Worm (Caenorhabditis elegans) whole organism, L4 larva: ENCODE data around the gene ZK1240.9.

Experiments
- F44E2.7 ChIP-seq: fragments of 200-800 bp; sonication (Bioruptor generic); IDR thresholded peaks from 2 replicates; pipeline ENCODE4 v2.1.2; 2022; ENCODE audit warnings: missing genetic modification characterization, missing compliant biosample characterization
- R02D3.7 ChIP-seq: fragments of 150-350 bp; sonication (generic microtip); optimal IDR thresholded peaks from 3 replicates; lab custom pipeline; 2014; ENCODE audit warnings: missing biosample characterization, missing genetic modification characterization
- T20F7.1 ChIP-seq: fragments of 200-800 bp; sonication (Bioruptor generic); optimal IDR thresholded peaks from 2 replicates; lab custom pipeline; 2018; ENCODE audit warnings: mild to moderate bottlenecking, missing genetic modification characterization, missing compliant biosample characterization
- T26A8.4 ChIP-seq: fragments of 200-800 bp; sonication (Bioruptor generic); IDR thresholded peaks from 2 replicates; pipeline ENCODE4 v1.3.6; 2022; ENCODE audit warnings: missing genetic modification characterization, missing compliant biosample characterization
- Y105C5A.15 ChIP-seq: fragments of 200-800 bp; sonication (Bioruptor generic); IDR thresholded peaks from 2 replicates; pipeline ENCODE4 v1.3.6; 2022; ENCODE audit warnings: missing genetic modification characterization, missing compliant biosample characterization
- Y5F2A.4 ChIP-seq: fragments of 200-800 bp; sonication (Bioruptor generic); optimal IDR thresholded peaks from 2 replicates; lab custom pipeline; 2018; ENCODE audit warnings: mild to moderate bottlenecking, missing genetic modification characterization, missing compliant biosample characterization
- ZK337.2 ChIP-seq: fragments of 200-800 bp; sonication (Bioruptor generic); IDR thresholded peaks from 2 replicates; pipeline ENCODE4 v1.3.6; 2022; ENCODE audit warnings: missing genetic modification reagents, missing genetic modification characterization, missing compliant biosample characterization
- ZK546.5 ChIP-seq, 2 experiments: sonication (generic microtip); optimal IDR thresholded peaks; 2 replicates each; lab custom pipeline; 2017; ENCODE audit warnings: missing biosample characterization in 2 of 2, missing genetic modification characterization in 2 of 2
- aly-2 ChIP-seq: sonication (generic microtip); optimal IDR thresholded peaks from 2 replicates; lab custom pipeline; 2018; ENCODE audit warnings: missing biosample characterization, missing genetic modification characterization
- ama-1 ChIP-seq: fragments of 150-350 bp; optimal IDR thresholded peaks from 2 replicates; lab custom pipeline; 2014; ENCODE audit warnings: inconsistent platforms, mixed read lengths
- arid-1 ChIP-seq: fragments of 200-800 bp; sonication (Bioruptor generic); conservative IDR thresholded peaks from 2 replicates; pipeline ENCODE4 v1.3.6; 2022; ENCODE audit warnings: missing genetic modification reagents, missing genetic modification characterization, missing compliant biosample characterization
- attf-4 ChIP-seq: sonication (generic microtip); optimal IDR thresholded peaks from 3 replicates; lab custom pipeline; 2017; ENCODE audit warnings: missing biosample characterization, missing genetic modification characterization
- ceh-44 ChIP-seq: fragments of 200-800 bp; sonication (Bioruptor generic); IDR thresholded peaks from 2 replicates; pipeline ENCODE4 v1.3.6; 2022; ENCODE audit warnings: missing genetic modification reagents, missing genetic modification characterization, missing compliant biosample characterization
- ceh-82 ChIP-seq: sonication (generic microtip); optimal IDR thresholded peaks from 2 replicates; lab custom pipeline; 2017; ENCODE audit warnings: missing biosample characterization, missing genetic modification characterization
- ctbp-1 ChIP-seq: fragments of 200-800 bp; sonication (Bioruptor generic); IDR thresholded peaks from 2 replicates; pipeline ENCODE4 v1.3.6; 2022; ENCODE audit warnings: missing genetic modification reagents, missing genetic modification characterization, missing compliant biosample characterization
- daf-16 ChIP-seq, 3 experiments: sonication (generic microtip); optimal IDR thresholded peaks; 2 replicates each; lab custom pipeline; 2016 to 2017; ENCODE audit warnings: missing genetic modification characterization in 3 of 3, missing genetic modification reagents in 3 of 3, mild to moderate bottlenecking in 2 of 3, missing compliant biosample characterization in 2 of 3, missing biosample characterization in 1 of 3, moderate library complexity in 1 of 3
- dmd-6 ChIP-seq: fragments of 200-800 bp; sonication (Bioruptor generic); IDR thresholded peaks from 2 replicates; pipeline ENCODE4 v1.3.6; 2022; ENCODE audit warnings: missing genetic modification reagents, missing genetic modification characterization, missing compliant biosample characterization
- dmd-9 ChIP-seq: fragments of 200-800 bp; sonication (Bioruptor generic); IDR thresholded peaks from 2 replicates; pipeline ENCODE4 v1.3.6; 2022; ENCODE audit warnings: missing genetic modification reagents, missing genetic modification characterization, missing compliant biosample characterization
- dpl-1 ChIP-seq: fragments of 150-350 bp; optimal IDR thresholded peaks from 2 replicates; lab custom pipeline; 2014; ENCODE audit warnings: missing biosample characterization, missing genetic modification reagents, missing genetic modification characterization
- egl-27 ChIP-seq: sonication (generic microtip); optimal IDR thresholded peaks from 3 replicates; lab custom pipeline; 2017; ENCODE audit warnings: missing biosample characterization, missing genetic modification reagents, missing genetic modification characterization
- egl-43 ChIP-seq: fragments of 200-800 bp; sonication (Bioruptor generic); IDR thresholded peaks from 2 replicates; pipeline ENCODE4 v1.3.6; 2022; ENCODE audit warnings: missing genetic modification reagents, missing genetic modification characterization, missing compliant biosample characterization
- gei-8 ChIP-seq: fragments of 200-800 bp; sonication (Bioruptor generic); optimal IDR thresholded peaks from 2 replicates; lab custom pipeline; 2018; ENCODE audit warnings: mild to moderate bottlenecking, missing genetic modification characterization, missing compliant biosample characterization
- hlh-11 ChIP-seq: fragments of 200-800 bp; sonication (Bioruptor generic); optimal IDR thresholded peaks from 2 replicates; lab custom pipeline; 2018; ENCODE audit warnings: mild to moderate bottlenecking, missing genetic modification characterization, missing compliant biosample characterization
- hlh-30 ChIP-seq: sonication (generic microtip); optimal IDR thresholded peaks from 2 replicates; lab custom pipeline; 2017; ENCODE audit warnings: antibody characterized with exemption, mild to moderate bottlenecking, missing genetic modification characterization, missing compliant biosample characterization; ENCODE audit not compliant: insufficient read depth
- jun-1 ChIP-seq: fragments of 150-350 bp; optimal IDR thresholded peaks from 2 replicates; lab custom pipeline; 2014; ENCODE audit warnings: missing biosample characterization, missing genetic modification reagents, missing genetic modification characterization
- lin-29 ChIP-seq: fragments of 200-800 bp; sonication (Bioruptor generic); IDR thresholded peaks from 2 replicates; pipeline ENCODE4 v1.3.6; 2022; ENCODE audit warnings: missing genetic modification reagents, missing genetic modification characterization, missing compliant biosample characterization
- lsy-2 ChIP-seq, 2 experiments: fragments of 150-350 bp in 1 of 2; sonication (generic microtip) in 1 of 2; optimal IDR thresholded peaks; 2 replicates each; lab custom pipeline; 2014 to 2017; ENCODE audit warnings: missing biosample characterization in 2 of 2, missing genetic modification characterization in 2 of 2
- mdl-1 ChIP-seq, 2 experiments: fragments of 150-350 bp in 1 of 2; sonication (generic microtip) in 1 of 2; optimal IDR thresholded peaks; 2 replicates each; lab custom pipeline; 2014 to 2017; ENCODE audit warnings: missing biosample characterization in 2 of 2, missing genetic modification characterization in 2 of 2
- mdt-29 ChIP-seq: fragments of 200-800 bp; sonication (Bioruptor generic); IDR thresholded peaks from 2 replicates; pipeline ENCODE4 v1.3.6; 2022; ENCODE audit warnings: missing genetic modification reagents, missing genetic modification characterization, missing compliant biosample characterization
- mep-1 ChIP-seq: fragments of 150-350 bp; sonication (generic microtip); optimal IDR thresholded peaks from 3 replicates; lab custom pipeline; 2014; ENCODE audit warnings: missing biosample characterization, missing genetic modification characterization
- mes-2 ChIP-seq: sonication (generic microtip); optimal IDR thresholded peaks from 2 replicates; lab custom pipeline; 2016; ENCODE audit warnings: missing genotype, mild to moderate bottlenecking, missing genetic modification characterization, missing compliant biosample characterization; ENCODE audit not compliant: poor library complexity, severe bottlenecking
- mxl-3 ChIP-seq: fragments of 200-800 bp; sonication (Bioruptor generic); optimal IDR thresholded peaks from 2 replicates; lab custom pipeline; 2018; ENCODE audit warnings: mild to moderate bottlenecking, missing genetic modification characterization, missing compliant biosample characterization
- nhr-237 ChIP-seq: sonication (generic microtip); optimal IDR thresholded peaks from 2 replicates; lab custom pipeline; 2017; ENCODE audit warnings: missing biosample characterization, missing genetic modification characterization
- nhr-25 ChIP-seq: sonication (generic microtip); optimal IDR thresholded peaks from 2 replicates; lab custom pipeline; 2017; ENCODE audit warnings: missing genetic modification characterization, mild to moderate bottlenecking, missing compliant biosample characterization, antibody characterized with exemption, moderate library complexity, borderline replicate concordance; ENCODE audit not compliant: insufficient read depth
- nhr-28 ChIP-seq: fragments of 150-350 bp; optimal IDR thresholded peaks from 2 replicates; lab custom pipeline; 2014; ENCODE audit warnings: missing biosample characterization, missing genetic modification characterization
- nhr-48 ChIP-seq: sonication (generic microtip); optimal IDR thresholded peaks from 2 replicates; lab custom pipeline; 2016; ENCODE audit warnings: mild to moderate bottlenecking, missing genetic modification characterization, missing compliant biosample characterization
- php-3 ChIP-seq: fragments of 200-800 bp; sonication (Bioruptor generic); IDR thresholded peaks from 2 replicates; pipeline ENCODE4 v1.3.6; 2022; ENCODE audit warnings: missing genetic modification reagents, missing genetic modification characterization, missing compliant biosample characterization
- rbr-2 ChIP-seq: sonication (generic microtip); optimal IDR thresholded peaks from 2 replicates; lab custom pipeline; 2016; ENCODE audit warnings: missing genotype, missing genetic modification characterization, missing compliant biosample characterization
- skn-1 ChIP-seq: fragments of 150-350 bp; optimal IDR thresholded peaks from 2 replicates; lab custom pipeline; 2014; ENCODE audit warnings: missing biosample characterization, missing genetic modification characterization
- tra-1 ChIP-seq: fragments of 200-800 bp; sonication (Bioruptor generic); IDR thresholded peaks from 2 replicates; pipeline ENCODE4 v1.3.6; 2022; ENCODE audit warnings: missing genetic modification reagents, missing genetic modification characterization, missing compliant biosample characterization
- unc-39 ChIP-seq: sonication (generic microtip); optimal IDR thresholded peaks from 2 replicates; lab custom pipeline; 2017; ENCODE audit warnings: missing biosample characterization, missing genetic modification characterization
- vab-7 ChIP-seq: fragments of 200-800 bp; sonication (Bioruptor generic); IDR thresholded peaks from 2 replicates; pipeline ENCODE4 v1.3.6; 2022; ENCODE audit warnings: missing genetic modification reagents, missing genetic modification characterization, missing compliant biosample characterization
- zip-11 ChIP-seq: fragments of 200-800 bp; sonication (Bioruptor generic); IDR thresholded peaks from 2 replicates; pipeline ENCODE4 v1.3.6; 2022; ENCODE audit warnings: missing genetic modification characterization, missing compliant biosample characterization

ZK1240.9 gene

ce11 chrII:2342004-2342479, 24.1 kb downstream of the ZK1240.9 start, which contains the start of gene F43C11.6 (continued):
- TF ChIP-seq ZK546.5 (tag; optimal IDR thresholded peaks at IDR 0.05; lab: Kevin White, UChicago), result no peak
- TF ChIP-seq T20F7.1 (GFP tag; lab: Kevin White, UChicago), result peak; percentile 94
- no peak for TF ChIP-seq nhr-25 (tag; lab: Kevin White, UChicago)
- no peak for TF ChIP-seq gei-8 (GFP tag; lab: Kevin White, UChicago)
- no peak for TF ChIP-seq arid-1 (GFP tag; lab: Robert Waterston, UW)
- TF ChIP-seq unc-39 (tag; lab: Kevin White, UChicago), result no peak
- TF ChIP-seq mes-2, result no peak
- no peak for TF ChIP-seq mxl-3
- TF ChIP-seq dmd-6 (GFP tag; lab: Robert Waterston, UW), result no peak
- TF ChIP-seq ama-1, result no peak
- no peak for TF ChIP-seq zip-11
- TF ChIP-seq mdt-29 (GFP tag; lab: Robert Waterston, UW), result no peak
- no peak for TF ChIP-seq egl-27 (tag; lab: Kevin White, UChicago)
- peak; percentile 67 for TF ChIP-seq R02D3.7 (tag; lab: Kevin White, UChicago)
- no peak for TF ChIP-seq T26A8.4 (GFP tag; lab: Robert Waterston, UW)
- no peak for TF ChIP-seq ceh-82
- TF ChIP-seq rbr-2 (tag; lab: Kevin White, UChicago), result no peak
- no peak for TF ChIP-seq nhr-28 (tag; lab: Kevin White, UChicago)
- TF ChIP-seq F44E2.7 (GFP tag; lab: Robert Waterston, UW), result no peak
- TF ChIP-seq tra-1 (GFP tag; lab: Robert Waterston, UW), result no peak
- no peak for TF ChIP-seq lsy-2 (tag; optimal IDR thresholded peaks at IDR 0.05; lab: Kevin White, UChicago)
- TF ChIP-seq nhr-48, result no peak
- TF ChIP-seq hlh-30 (tag; lab: Kevin White, UChicago), result peak; percentile 59
- no peak for TF ChIP-seq attf-4
- no peak for TF ChIP-seq jun-1
- no peak for TF ChIP-seq skn-1 (tag; lab: Kevin White, UChicago)
- TF ChIP-seq nhr-237 (tag; lab: Kevin White, UChicago), result no peak
- no peak for TF ChIP-seq php-3
- no peak for TF ChIP-seq hlh-11 (tag; lab: Kevin White, UChicago)
- TF ChIP-seq Y5F2A.4 (GFP tag; lab: Kevin White, UChicago), result no peak
- TF ChIP-seq vab-7 (GFP tag; lab: Robert Waterston, UW), result no peak
- TF ChIP-seq dmd-9 (GFP tag; lab: Robert Waterston, UW), result no peak
- no peak for TF ChIP-seq lin-29 (GFP tag; lab: Robert Waterston, UW)
- peak; percentile 38 for TF ChIP-seq dpl-1 (GFP tag; lab: Kevin White, UChicago)
- TF ChIP-seq aly-2, result no peak
- TF ChIP-seq mep-1 (tag; lab: Kevin White, UChicago), result no peak
- no peak for TF ChIP-seq daf-16 (GFP tag; optimal IDR thresholded peaks at IDR 0.05; lab: Kevin White, UChicago)
- TF ChIP-seq daf-16 (tag; optimal IDR thresholded peaks at IDR 0.05; lab: Kevin White, UChicago), result no peak
- no peak for TF ChIP-seq mdl-1 (tag; optimal IDR thresholded peaks at IDR 0.05; lab: Kevin White, UChicago)
- TF ChIP-seq egl-43 (GFP tag; lab: Robert Waterston, UW), result no peak
- TF ChIP-seq ZK337.2 (GFP tag; lab: Robert Waterston, UW), result no peak
- TF ChIP-seq ceh-44, result no peak
- no peak for TF ChIP-seq ctbp-1 (GFP tag; lab: Robert Waterston, UW)
- no peak for TF ChIP-seq Y105C5A.15
